Worm (Caenorhabditis elegans): ENCODE data around the gene sri-26.
"Not testable (repeated sequence)": the region's sequence is repeated elsewhere in the genome, so short reads cannot be mapped to it uniquely, and the experiment has no call there.

sri-26 gene

ce11 chrV:15192377-15192776 is 22.9 kb upstream of the sri-26 start, which contains the start of gene plc-2:
TSS of gene plc-2 (plus strand) at chrV:15192572.
- peak; percentile 44 for TF ChIP-seq pha-4 (tag; optimal IDR thresholded peaks at IDR 0.05)
- TF ChIP-seq snpc-4 (tag; optimal IDR thresholded peaks at IDR 0.05), result no peak
- peak; percentile 78 for TF ChIP-seq pqm-1 (tag; optimal IDR thresholded peaks at IDR 0.05)
- peak; percentile 47 for TF ChIP-seq jun-1 (tag; optimal IDR thresholded peaks at IDR 0.05)
- peak; percentile 82 for TF ChIP-seq elt-2 (tag; optimal IDR thresholded peaks at IDR 0.05)
- TF ChIP-seq fkh-2 (tag; optimal IDR thresholded peaks at IDR 0.05), result no peak

DNA sequence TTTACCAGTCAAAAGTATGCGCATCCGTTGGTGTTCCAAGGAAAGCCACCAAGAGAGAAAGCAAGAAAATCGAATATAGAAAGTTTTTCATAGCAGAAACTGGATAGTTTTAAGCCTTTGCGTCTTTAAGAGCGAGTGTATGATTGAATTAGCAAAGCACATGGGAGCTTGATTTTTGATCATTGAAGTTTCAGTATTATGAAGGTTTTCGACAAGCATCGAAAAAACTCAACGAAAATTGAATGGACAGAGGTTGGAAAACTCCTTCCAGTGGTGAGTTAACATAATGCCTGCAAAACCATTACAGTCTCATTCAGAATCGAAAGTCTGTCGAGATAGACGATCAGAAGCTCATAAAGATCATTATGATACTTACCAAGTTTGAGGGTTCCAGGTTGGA is 21.4 kb upstream of the sri-26 start, which contains the start of gene Y75B12B.13:
Y75B12B.13 (minus strand) TSS at position 101 of the 400 bp plus-strand sequence.
- no peak for TF ChIP-seq nhr-11 (tag; optimal IDR thresholded peaks at IDR 0.05)
- no peak for TF ChIP-seq nhr-23 (tag; optimal IDR thresholded peaks at IDR 0.05)
- TF ChIP-seq unc-62 (GFP tag; optimal IDR thresholded peaks at IDR 0.05), result no peak
- TF ChIP-seq zag-1 (tag; optimal IDR thresholded peaks at IDR 0.05), result no peak
- no peak for TF ChIP-seq fkh-2 (tag; optimal IDR thresholded peaks at IDR 0.05)
- no peak for TF ChIP-seq jun-1 (tag; optimal IDR thresholded peaks at IDR 0.05)
- no peak for TF ChIP-seq nfya-1 (tag; optimal IDR thresholded peaks at IDR 0.05; ENCODE audit: insufficient read depth)
- no peak for TF ChIP-seq pha-4 (tag; optimal IDR thresholded peaks at IDR 0.05)
- TF ChIP-seq sea-2 (GFP tag; optimal IDR thresholded peaks at IDR 0.05), result no peak
- TF ChIP-seq lin-15B (tag; optimal IDR thresholded peaks at IDR 0.05), result no peak
- TF ChIP-seq fos-1 (tag; optimal IDR thresholded peaks at IDR 0.05), result no peak
- no peak for TF ChIP-seq daf-12 (tag; optimal IDR thresholded peaks at IDR 0.05)
- TF ChIP-seq nhr-237 (tag; optimal IDR thresholded peaks at IDR 0.05), result no peak
- no peak for TF ChIP-seq mdl-1 (tag; optimal IDR thresholded peaks at IDR 0.05)
- TF ChIP-seq R02D3.7 (tag; optimal IDR thresholded peaks at IDR 0.05), result no peak
- no peak for TF ChIP-seq elt-2 (tag; optimal IDR thresholded peaks at IDR 0.05)
- TF ChIP-seq ceh-9 (tag; optimal IDR thresholded peaks at IDR 0.05), result no peak
- no peak for TF ChIP-seq fkh-10 (GFP tag; optimal IDR thresholded peaks at IDR 0.05)

DNA sequence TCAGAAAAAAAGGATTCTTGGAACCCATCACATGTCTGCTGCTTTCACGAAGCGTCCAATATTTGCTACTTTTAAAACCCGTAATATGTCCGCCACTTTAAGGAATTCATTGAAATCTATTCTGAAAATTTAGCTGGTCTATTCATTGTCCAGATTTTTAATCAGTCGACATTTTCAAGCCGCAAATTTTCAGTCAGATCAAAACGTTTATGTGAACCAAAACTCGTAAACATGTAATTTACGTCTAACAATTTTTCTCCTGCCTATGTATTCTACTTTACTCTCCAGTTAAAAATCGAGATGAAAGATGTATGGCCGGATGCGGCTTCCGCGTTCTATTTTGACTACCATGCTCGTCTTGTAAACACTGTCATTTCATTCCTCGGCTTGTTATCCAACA is 17.3 kb upstream of the sri-26 start, which contains the start of gene srw-1:
srw-1 (plus strand) TSS at position 301 of the 400 bp plus-strand sequence.
- TF ChIP-seq skn-1 (tag; optimal IDR thresholded peaks at IDR 0.05), result no peak
- no peak for TF ChIP-seq ceh-28 (tag; optimal IDR thresholded peaks at IDR 0.05)
- TF ChIP-seq mml-1 (tag; optimal IDR thresholded peaks at IDR 0.05), result no peak
- peak; percentile 1 for TF ChIP-seq elt-2 (tag; optimal IDR thresholded peaks at IDR 0.05)
- TF ChIP-seq sea-2 (GFP tag; optimal IDR thresholded peaks at IDR 0.05), result no peak

- TF ChIP-seq nhr-28 (tag; optimal IDR thresholded peaks at IDR 0.05) (no peak), nhr-67 (tag; optimal IDR thresholded peaks at IDR 0.05) (no peak), tbx-2 (tag; optimal IDR thresholded peaks at IDR 0.05) (no peak), mdl-1 (tag; optimal IDR thresholded peaks at IDR 0.05) (no peak), ceh-28 (tag; optimal IDR thresholded peaks at IDR 0.05) (no peak), nhr-43 (tag; optimal IDR thresholded peaks at IDR 0.05; ENCODE audit: poor library complexity, severe bottlenecking) (no peak), egl-27 (tag; optimal IDR thresholded peaks at IDR 0.05) (no peak), ceh-16 (tag; optimal IDR thresholded peaks at IDR 0.05) (no peak), nhr-11 (tag; optimal IDR thresholded peaks at IDR 0.05) (no peak)
Measured at ce11 chrV:15199768-15200167, 15.5 kb upstream of the sri-26 start, which contains the start of gene Y75B12B.10. TSS of gene Y75B12B.10 (plus strand) at chrV:15200068.

DNA sequence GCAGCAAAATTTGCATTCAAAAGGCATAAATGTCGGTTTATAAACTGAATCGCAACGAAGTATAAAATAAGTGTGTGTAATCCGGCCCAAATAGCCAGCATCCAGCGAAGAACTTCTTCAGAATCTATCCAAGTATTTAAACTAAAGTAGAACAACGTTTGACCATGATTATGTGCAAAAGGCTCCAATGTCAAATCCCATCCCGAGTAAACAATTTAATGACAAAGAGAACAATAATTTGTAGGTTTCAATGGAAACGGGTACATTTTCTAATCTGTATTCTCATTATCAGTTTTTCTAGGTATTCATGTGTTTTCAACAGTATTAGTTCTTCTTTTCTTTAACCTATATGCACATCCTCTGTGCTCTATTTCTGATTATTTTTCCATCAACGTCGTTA is 7.6 kb upstream of the sri-26 start, which contains the start of gene C41G6.12:
C41G6.12 (minus strand) TSS at position 101 of the 400 bp plus-strand sequence.
- not testable (repeated sequence) for TF ChIP-seq ceh-82 (tag; optimal IDR thresholded peaks at IDR 0.05); mdl-1 (tag; optimal IDR thresholded peaks at IDR 0.05); nfya-1 (tag; optimal IDR thresholded peaks at IDR 0.05; ENCODE audit: insufficient read depth)

- not testable (repeated sequence) for TF ChIP-seq nhr-12 (tag; optimal IDR thresholded peaks at IDR 0.05); mdl-1 (tag; optimal IDR thresholded peaks at IDR 0.05); sea-2 (GFP tag; optimal IDR thresholded peaks at IDR 0.05)
Measured at ce11 chrV:15211869-15212268, 3.4 kb upstream of the sri-26 start, which contains the start of gene sri-24. TSS of gene sri-24 (plus strand) at chrV:15212169.

Measured in whole organism, L3 larva.